Fruit fly (Drosophila melanogaster): Measurements from ENCODE around the gene eIF4E4.

eIF4E4 gene

DNA sequence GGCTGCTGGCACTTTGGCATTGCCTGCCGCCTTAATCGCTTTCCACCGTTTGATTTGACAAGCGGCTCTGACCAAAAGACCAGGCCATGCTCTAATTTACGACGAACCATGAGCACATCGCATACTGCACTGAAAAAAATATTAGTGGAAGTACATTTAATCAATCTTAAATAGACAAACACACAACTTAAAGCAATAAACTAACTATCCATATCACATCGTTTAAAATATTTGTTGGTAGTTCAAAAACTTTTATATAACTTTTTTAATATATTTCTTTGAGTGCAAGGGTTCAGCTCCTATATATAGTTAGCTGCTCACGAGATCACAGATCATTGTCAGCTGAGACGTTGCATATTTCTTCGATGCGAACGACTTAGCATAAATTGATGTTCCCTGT lies 40.4 kb upstream of the eIF4E4 start (continued):
- no peak for TF ChIP-seq lov (optimal IDR thresholded peaks at IDR 0.05)
- no peak for TF ChIP-seq lov (GFP tag; IDR thresholded peaks at IDR 0.05)
- TF ChIP-seq gsb-n (tag; optimal IDR thresholded peaks at IDR 0.05) = peak; percentile 11
- peak; percentile 45 for TF ChIP-seq ssp (GFP tag; IDR thresholded peaks at IDR 0.05)
- no peak for TF ChIP-seq corto (GFP tag; optimal IDR thresholded peaks at IDR 0.05)
- TF ChIP-seq CG6254 (GFP tag; optimal IDR thresholded peaks at IDR 0.05) = peak; percentile 30
- peak; percentile 53 for TF ChIP-seq dmrt11E (tag; optimal IDR thresholded peaks at IDR 0.05)
- peak; percentile 62 for TF ChIP-seq tgo (GFP tag; IDR thresholded peaks at IDR 0.05)
- peak; percentile 28 for TF ChIP-seq CG1602 (GFP tag; optimal IDR thresholded peaks at IDR 0.05)
- peak; percentile 32 for TF ChIP-seq CG11723 (GFP tag; optimal IDR thresholded peaks at IDR 0.05)
- TF ChIP-seq grn (GFP tag; optimal IDR thresholded peaks at IDR 0.05) = no peak
- TF ChIP-seq run (tag; optimal IDR thresholded peaks at IDR 0.05) = peak; percentile 35
- TF ChIP-seq dimm (GFP tag; IDR thresholded peaks at IDR 0.05) = no peak
- peak; percentile 85 for TF ChIP-seq CG13424 (tag; optimal IDR thresholded peaks at IDR 0.05)
- TF ChIP-seq CG2678 (tag; optimal IDR thresholded peaks at IDR 0.05) = peak; percentile 81
- peak; percentile 55 for TF ChIP-seq CG10267 (tag; optimal IDR thresholded peaks at IDR 0.05)
- peak; percentile 58 for TF ChIP-seq onecut (GFP tag; IDR thresholded peaks at IDR 0.05)
- peak; percentile 65 for TF ChIP-seq esg (GFP tag; conservative IDR thresholded peaks at IDR 0.05)
- peak; percentile 61 for TF ChIP-seq HLH3B (GFP tag; IDR thresholded peaks at IDR 0.05)
- TF ChIP-seq D (optimal IDR thresholded peaks at IDR 0.05) = no peak
- peak; percentile 48 for TF ChIP-seq D (GFP tag; optimal IDR thresholded peaks at IDR 0.05)
- TF ChIP-seq CG8281 (tag; optimal IDR thresholded peaks at IDR 0.05) = peak; percentile 18
- TF ChIP-seq ash1 (GFP tag; optimal IDR thresholded peaks at IDR 0.05) = no peak
- peak in 1 of 2 experiments; percentile 80 for TF ChIP-seq bsh (GFP tag; optimal IDR thresholded peaks at IDR 0.05)
- TF ChIP-seq CG11504 (tag; optimal IDR thresholded peaks at IDR 0.05) = peak; percentile 82
- no peak for TF ChIP-seq Stat92E (GFP tag; optimal IDR thresholded peaks at IDR 0.05)
- TF ChIP-seq TFAM (GFP tag; optimal IDR thresholded peaks at IDR 0.05) = no peak
- TF ChIP-seq stc (GFP tag; IDR thresholded peaks at IDR 0.05) = peak; percentile 32; the same call in 1 of the 2 replicates
- TF ChIP-seq sug (tag; optimal IDR thresholded peaks at IDR 0.05) = peak; percentile 31
- peak; percentile 28 for TF ChIP-seq twi (tag; optimal IDR thresholded peaks at IDR 0.05)
- peak; percentile 28 for TF ChIP-seq CG13775 (GFP tag; optimal IDR thresholded peaks at IDR 0.05)
- no peak for TF ChIP-seq CG34376 (GFP tag; optimal IDR thresholded peaks at IDR 0.05)
- peak; percentile 4 for TF ChIP-seq Side (GFP tag; optimal IDR thresholded peaks at IDR 0.05)
- TF ChIP-seq tio (GFP tag; optimal IDR thresholded peaks at IDR 0.05) = peak; percentile 53
- peak; percentile 3 for TF ChIP-seq Lhr (GFP tag; optimal IDR thresholded peaks at IDR 0.05)
- peak; percentile 28 for TF ChIP-seq CG16815 (GFP tag; optimal IDR thresholded peaks at IDR 0.05)
- peak; percentile 77 for TF ChIP-seq dysf (GFP tag; IDR thresholded peaks at IDR 0.05)
- TF ChIP-seq dm (GFP tag; optimal IDR thresholded peaks at IDR 0.05) = no peak
- peak; percentile 68 for TF ChIP-seq lmd (GFP tag; IDR thresholded peaks at IDR 0.05)
- peak; percentile 33 for TF ChIP-seq CG2202 (tag; optimal IDR thresholded peaks at IDR 0.05)
- TF ChIP-seq Elba2 (GFP tag; optimal IDR thresholded peaks at IDR 0.05) = no peak
- peak; percentile 19 for TF ChIP-seq CG17568 (GFP tag; optimal IDR thresholded peaks at IDR 0.05)
- TF ChIP-seq CG15696 (tag; optimal IDR thresholded peaks at IDR 0.05) = peak; percentile 35
- TF ChIP-seq CG7372 (GFP tag; IDR thresholded peaks at IDR 0.05) = peak; percentile 48; the same call in 1 of the 2 replicates
- TF ChIP-seq nmo (GFP tag; optimal IDR thresholded peaks at IDR 0.05) = peak; percentile 76
- TF ChIP-seq dmrt99B (tag; optimal IDR thresholded peaks at IDR 0.05) = peak; percentile 77

All from whole organism, embryonic.